Worm (Caenorhabditis elegans) whole organism, L1 larva: Measurements from ENCODE around the gene mtl-2.

Experiments
- C16A3.4 ChIP-seq: fragments of 150-350 bp; optimal IDR thresholded peaks from 2 replicates; lab custom pipeline; 2014; ENCODE audit warnings: missing biosample characterization, missing genetic modification characterization
- C34B4.2 ChIP-seq: sonication (generic microtip); optimal IDR thresholded peaks from 2 replicates; lab custom pipeline; 2017; ENCODE audit warnings: mild to moderate bottlenecking, missing genetic modification characterization, missing compliant biosample characterization
- Y116A8C.19 ChIP-seq: sonication (generic microtip); optimal IDR thresholded peaks from 2 replicates; lab custom pipeline; 2016; ENCODE audit warnings: missing compliant biosample characterization, missing genetic modification characterization, borderline replicate concordance
- aha-1 ChIP-seq: fragments of 150-350 bp; optimal IDR thresholded peaks from 2 replicates; lab custom pipeline; 2014; ENCODE audit warnings: missing biosample characterization, missing genetic modification characterization
- alr-1 ChIP-seq: fragments of 200-800 bp; sonication (Bioruptor generic); optimal IDR thresholded peaks from 2 replicates; lab custom pipeline; 2018; ENCODE audit warnings: borderline replicate concordance, mild to moderate bottlenecking, missing genetic modification characterization, missing compliant biosample characterization
- aly-2 ChIP-seq: fragments of 150-350 bp; optimal IDR thresholded peaks from 2 replicates; lab custom pipeline; 2014; ENCODE audit warnings: missing biosample characterization, missing genetic modification characterization
- ama-1 ChIP-seq: fragments of 150-350 bp; optimal IDR thresholded peaks from 2 replicates; lab custom pipeline; 2014
- ceh-8 ChIP-seq: fragments of 200-800 bp; sonication (Bioruptor generic); optimal IDR thresholded peaks from 2 replicates; lab custom pipeline; 2018; ENCODE audit warnings: mild to moderate bottlenecking, missing genetic modification characterization, moderate library complexity, missing compliant biosample characterization
- ceh-82 ChIP-seq, 3 experiments: fragments of 150-350 bp in 1 of 3; sonication (generic microtip) in 2 of 3; optimal IDR thresholded peaks; 2 replicates each; lab custom pipeline; 2014 to 2017; ENCODE audit warnings: missing biosample characterization in 3 of 3, missing genetic modification characterization in 3 of 3
- ceh-88 ChIP-seq: fragments of 200-800 bp; sonication (Bioruptor generic); IDR thresholded peaks from 2 replicates; pipeline ENCODE4 v1.3.6; 2022; ENCODE audit warnings: missing genetic modification characterization, missing compliant biosample characterization
- ceh-90 ChIP-seq: sonication (generic microtip); optimal IDR thresholded peaks from 2 replicates; lab custom pipeline; 2016; ENCODE audit warnings: missing genetic modification characterization, missing compliant biosample characterization
- dsc-1 ChIP-seq: sonication (generic microtip); optimal IDR thresholded peaks from 2 replicates; lab custom pipeline; 2016; ENCODE audit warnings: mild to moderate bottlenecking, missing genetic modification characterization, missing compliant biosample characterization
- efl-1 ChIP-seq, 4 experiments: fragments of 150-350 bp; optimal IDR thresholded peaks in 3 of 4; peaks in 1 of 4; 1 replicate in 1 of 4; 2 replicates in 3 of 4; lab custom pipeline; 2014; ENCODE audit warnings: missing biosample characterization in 2 of 4, missing genetic modification characterization in 2 of 4, missing genetic modification reagents in 2 of 4
- efl-3 ChIP-seq: fragments of 200-800 bp; sonication (Bioruptor generic); optimal IDR thresholded peaks from 2 replicates; lab custom pipeline; 2018; ENCODE audit warnings: mild to moderate bottlenecking, missing genetic modification characterization, missing compliant biosample characterization
- fkh-4 ChIP-seq: sonication (generic microtip); optimal IDR thresholded peaks from 2 replicates; lab custom pipeline; 2016; ENCODE audit warnings: missing compliant biosample characterization, missing genetic modification characterization, borderline replicate concordance
- fkh-8 ChIP-seq: sonication (generic microtip); optimal IDR thresholded peaks from 2 replicates; lab custom pipeline; 2016; ENCODE audit warnings: mild to moderate bottlenecking, missing genetic modification characterization, missing compliant biosample characterization
- hlh-17 ChIP-seq: fragments of 200-800 bp; sonication (Bioruptor generic); optimal IDR thresholded peaks from 2 replicates; lab custom pipeline; 2018; ENCODE audit warnings: missing genetic modification characterization, mild to moderate bottlenecking, missing compliant biosample characterization, moderate library complexity, borderline replicate concordance
- hlh-4 ChIP-seq: sonication (generic microtip); optimal IDR thresholded peaks from 2 replicates; lab custom pipeline; 2016; ENCODE audit warnings: mild to moderate bottlenecking, missing genetic modification characterization, missing compliant biosample characterization
- hpl-2 ChIP-seq: fragments of 150-350 bp; optimal IDR thresholded peaks from 2 replicates; lab custom pipeline; 2014; ENCODE audit warnings: missing biosample characterization, missing genetic modification reagents, missing genetic modification characterization
- isw-1 ChIP-seq: fragments of 200-800 bp; sonication (Bioruptor generic); IDR thresholded peaks from 2 replicates; pipeline ENCODE4 v1.3.6; 2022; ENCODE audit warnings: missing genetic modification characterization, missing compliant biosample characterization
- lin-14 ChIP-seq: fragments of 200-800 bp; sonication (Bioruptor generic); optimal IDR thresholded peaks from 2 replicates; lab custom pipeline; 2018; ENCODE audit warnings: mild to moderate bottlenecking, missing genetic modification characterization, moderate library complexity, missing compliant biosample characterization
- lin-35 ChIP-seq, 2 experiments: fragments of 150-350 bp; optimal IDR thresholded peaks; 2 replicates each; lab custom pipeline; 2014; ENCODE audit warnings: missing biosample characterization in 2 of 2, missing genetic modification characterization in 2 of 2, missing genetic modification reagents in 2 of 2
- lin-39 ChIP-seq: fragments of 150-350 bp; optimal IDR thresholded peaks from 2 replicates; lab custom pipeline; 2014; ENCODE audit warnings: missing biosample characterization, missing genetic modification reagents, missing genetic modification characterization
- lir-3 ChIP-seq: sonication (generic microtip); optimal IDR thresholded peaks from 2 replicates; lab custom pipeline; 2016; ENCODE audit warnings: mild to moderate bottlenecking, missing genetic modification characterization, moderate library complexity, missing compliant biosample characterization; ENCODE audit not compliant: poor library complexity
- lsy-2 ChIP-seq, 2 experiments: fragments of 150-350 bp; optimal IDR thresholded peaks; 2 replicates each; lab custom pipeline; 2014; ENCODE audit warnings: missing biosample characterization in 2 of 2, missing genetic modification characterization in 2 of 2
- mab-9 ChIP-seq: fragments of 200-800 bp; sonication (Bioruptor generic); IDR thresholded peaks from 2 replicates; pipeline ENCODE4 v1.3.6; 2022; ENCODE audit warnings: missing genetic modification reagents, missing genetic modification characterization, missing compliant biosample characterization
- mdl-1 ChIP-seq, 2 experiments: fragments of 150-350 bp; optimal IDR thresholded peaks; 2 replicates each; lab custom pipeline; 2014 to 2017; ENCODE audit warnings: missing biosample characterization in 2 of 2, missing genetic modification characterization in 2 of 2, inconsistent platforms in 1 of 2
- mep-1 ChIP-seq: fragments of 150-350 bp; optimal IDR thresholded peaks from 2 replicates; lab custom pipeline; 2014; ENCODE audit warnings: missing biosample characterization, missing genetic modification characterization
- nhr-12 ChIP-seq: sonication (generic microtip); optimal IDR thresholded peaks from 2 replicates; lab custom pipeline; 2017; ENCODE audit warnings: missing biosample characterization, missing genetic modification characterization
- nhr-20 ChIP-seq: sonication (generic microtip); optimal IDR thresholded peaks from 2 replicates; lab custom pipeline; 2016; ENCODE audit warnings: mild to moderate bottlenecking, missing genetic modification characterization, missing compliant biosample characterization
- nhr-47 ChIP-seq: sonication (generic microtip); optimal IDR thresholded peaks from 2 replicates; lab custom pipeline; 2016; ENCODE audit warnings: mild to moderate bottlenecking, missing genetic modification characterization, moderate library complexity, missing compliant biosample characterization
- nhr-71 ChIP-seq: sonication (generic microtip); optimal IDR thresholded peaks from 2 replicates; lab custom pipeline; 2016; ENCODE audit warnings: mild to moderate bottlenecking, missing genetic modification characterization, moderate library complexity, missing compliant biosample characterization
- nhr-77 ChIP-seq: fragments of 150-350 bp; optimal IDR thresholded peaks from 2 replicates; lab custom pipeline; 2014; ENCODE audit warnings: missing biosample characterization, missing genetic modification characterization
- nhr-90 ChIP-seq: sonication (generic microtip); optimal IDR thresholded peaks from 2 replicates; lab custom pipeline; 2016; ENCODE audit warnings: mild to moderate bottlenecking, missing genetic modification characterization, missing compliant biosample characterization; ENCODE audit not compliant: poor library complexity
- pag-3 ChIP-seq: sonication (generic microtip); optimal IDR thresholded peaks from 2 replicates; lab custom pipeline; 2017; ENCODE audit warnings: missing genetic modification characterization, mild to moderate bottlenecking, missing compliant biosample characterization, antibody characterized with exemption, borderline replicate concordance; ENCODE audit not compliant: insufficient read depth
- pax-3 ChIP-seq: fragments of 200-800 bp; sonication (Bioruptor generic); optimal IDR thresholded peaks from 2 replicates; lab custom pipeline; 2018; ENCODE audit warnings: mild to moderate bottlenecking, missing genetic modification characterization, moderate library complexity, missing compliant biosample characterization
- rnt-1 ChIP-seq: sonication (generic microtip); optimal IDR thresholded peaks from 2 replicates; lab custom pipeline; 2016; ENCODE audit warnings: mild to moderate bottlenecking, missing genetic modification characterization, moderate library complexity, missing compliant biosample characterization
- snu-23 ChIP-seq: sonication (generic microtip); optimal IDR thresholded peaks from 2 replicates; lab custom pipeline; 2016; ENCODE audit warnings: missing genetic modification characterization, missing compliant biosample characterization
- sox-4 ChIP-seq: sonication (generic microtip); optimal IDR thresholded peaks from 2 replicates; lab custom pipeline; 2016; ENCODE audit warnings: missing genetic modification characterization, missing compliant biosample characterization
- sptf-1 ChIP-seq: fragments of 150-350 bp; optimal IDR thresholded peaks from 2 replicates; lab custom pipeline; 2014; ENCODE audit warnings: missing biosample characterization, missing genetic modification characterization
- tbx-2 ChIP-seq: sonication (generic microtip); optimal IDR thresholded peaks from 2 replicates; lab custom pipeline; 2016; ENCODE audit warnings: missing genetic modification characterization, missing compliant biosample characterization
- tlp-1 ChIP-seq: fragments of 150-350 bp; optimal IDR thresholded peaks from 2 replicates; lab custom pipeline; 2014; ENCODE audit warnings: missing biosample characterization, missing genetic modification characterization
- unc-86 ChIP-seq: sonication (generic microtip); optimal IDR thresholded peaks from 2 replicates; lab custom pipeline; 2016; ENCODE audit warnings: missing genetic modification characterization, missing compliant biosample characterization
- zag-1 ChIP-seq: fragments of 150-350 bp; optimal IDR thresholded peaks from 2 replicates; lab custom pipeline; 2014; ENCODE audit warnings: missing biosample characterization, missing genetic modification characterization

mtl-2 gene

ce11 chrV:14008353-14008859, 10.1 kb downstream of the mtl-2 start (continued):
- peak in 1 of 2 experiments; percentile 13 for TF ChIP-seq lin-35 (GFP tag; optimal IDR thresholded peaks at IDR 0.05; lab: Kevin White, UChicago)
- TF ChIP-seq aha-1 (tag; lab: Kevin White, UChicago) = no peak
- no peak for TF ChIP-seq sptf-1 (tag; lab: Kevin White, UChicago)
- no peak for TF ChIP-seq Y116A8C.19 (tag; lab: Kevin White, UChicago)
- TF ChIP-seq fkh-8 (tag; lab: Kevin White, UChicago) = no peak
- TF ChIP-seq alr-1 (tag; lab: Kevin White, UChicago) = no peak
- TF ChIP-seq ceh-8 (GFP tag; lab: Kevin White, UChicago) = no peak
- peak; percentile 36; the same call in 1 of the 2 replicates for TF ChIP-seq mab-9
- TF ChIP-seq ama-1 = no peak
- TF ChIP-seq mdl-1 (tag; optimal IDR thresholded peaks at IDR 0.05; lab: Kevin White, UChicago) = no peak
- TF ChIP-seq efl-1 (optimal IDR thresholded peaks at IDR 0.05; lab: Kevin White, UChicago) = peak; percentile 4 to 9
- TF ChIP-seq efl-1 (GFP tag; optimal IDR thresholded peaks at IDR 0.05 in 1 of 2; lab: Kevin White, UChicago) = peak in 1 of 2 experiments; percentile 54
- no peak for TF ChIP-seq zag-1 (tag; lab: Kevin White, UChicago)
- TF ChIP-seq aly-2 (tag; lab: Kevin White, UChicago) = no peak
- no peak for TF ChIP-seq hlh-17 (GFP tag; lab: Kevin White, UChicago)
- peak; percentile 41 for TF ChIP-seq mep-1 (tag; lab: Kevin White, UChicago)
- peak; percentile 5 for TF ChIP-seq nhr-77
- no peak for TF ChIP-seq ceh-88 (GFP tag; lab: Robert Waterston, UW)
- no peak for TF ChIP-seq fkh-4 (tag; lab: Kevin White, UChicago)
- no peak for TF ChIP-seq isw-1 (GFP tag; lab: Robert Waterston, UW)
- TF ChIP-seq lin-39 = no peak
- no peak for TF ChIP-seq rnt-1 (tag; lab: Kevin White, UChicago)
- TF ChIP-seq sox-4 (tag; lab: Kevin White, UChicago) = no peak
- TF ChIP-seq tlp-1 (tag; lab: Kevin White, UChicago) = no peak
- TF ChIP-seq C16A3.4 = no peak
- peak; percentile 39 for TF ChIP-seq nhr-71 (tag; lab: Kevin White, UChicago)
- no peak for TF ChIP-seq nhr-47
- no peak for TF ChIP-seq pag-3 (tag; lab: Kevin White, UChicago)
- no peak for TF ChIP-seq nhr-12
- peak; percentile 20 for TF ChIP-seq nhr-90
- TF ChIP-seq efl-3 (GFP tag; lab: Kevin White, UChicago) = no peak
- no peak for TF ChIP-seq hpl-2
- no peak for TF ChIP-seq C34B4.2 (tag; lab: Kevin White, UChicago)
- TF ChIP-seq snu-23 = peak; percentile 30
- TF ChIP-seq unc-86 (tag; lab: Kevin White, UChicago) = no peak
- peak; percentile 33 for TF ChIP-seq nhr-20 (tag; lab: Kevin White, UChicago)
- TF ChIP-seq hlh-4 (tag; lab: Kevin White, UChicago) = no peak
- no peak for TF ChIP-seq dsc-1 (tag; lab: Kevin White, UChicago)

DNA sequence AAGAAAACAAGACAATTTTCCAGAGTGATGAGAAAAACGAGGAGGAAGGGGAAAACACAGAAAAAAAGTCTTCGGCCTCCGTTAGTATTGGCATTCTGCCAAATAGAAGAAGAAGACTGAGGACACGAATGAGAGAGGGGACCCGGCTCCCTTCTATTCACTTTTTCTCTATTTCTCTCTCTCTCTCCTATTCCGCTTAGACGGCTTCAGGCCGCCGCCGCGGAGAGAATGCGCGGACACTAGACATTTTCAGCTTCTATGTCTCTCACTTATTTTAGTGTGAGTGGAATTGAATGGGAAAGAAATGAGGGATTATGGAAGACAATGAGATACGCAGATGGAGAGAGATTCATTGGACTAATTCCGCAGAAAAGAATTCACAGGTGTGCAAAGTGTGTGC, 11.7 kb downstream of the mtl-2 start:
- TF ChIP-seq ceh-8 (GFP tag; lab: Kevin White, UChicago) (peak; percentile 5), nhr-71 (tag; lab: Kevin White, UChicago) (peak; percentile 25), fkh-8 (tag; lab: Kevin White, UChicago) (peak; percentile 42), lin-35 (GFP tag; optimal IDR thresholded peaks at IDR 0.05; lab: Kevin White, UChicago) (peak in 1 of 2 experiments; percentile 16), lir-3 (no peak), tbx-2 (tag; lab: Kevin White, UChicago) (peak; percentile 12), efl-1 (optimal IDR thresholded peaks at IDR 0.05; lab: Kevin White, UChicago) (peak in 1 of 2 experiments; percentile 10), efl-1 (GFP tag; optimal IDR thresholded peaks at IDR 0.05 in 1 of 2; lab: Kevin White, UChicago) (no peak), ceh-82 (tag; optimal IDR thresholded peaks at IDR 0.05; lab: Kevin White, UChicago) (peak in 2 of 3 experiments; percentile 9 to 28), unc-86 (tag; lab: Kevin White, UChicago) (peak; percentile 28), lin-14 (GFP tag; lab: Kevin White, UChicago) (peak; percentile 63), hlh-17 (GFP tag; lab: Kevin White, UChicago) (no peak), isw-1 (GFP tag; lab: Robert Waterston, UW) (0 out of 2 replicates have a peak, but pooled peaks have one; percentile 2), lin-39 (no peak), fkh-4 (tag; lab: Kevin White, UChicago) (no peak), pax-3 (tag; lab: Kevin White, UChicago) (peak; percentile 40), ceh-90 (tag; lab: Kevin White, UChicago) (no peak), nhr-47 (peak; percentile 27), lsy-2 (tag; optimal IDR thresholded peaks at IDR 0.05; lab: Kevin White, UChicago) (peak in 1 of 2 experiments; percentile 37)
